Worm (Caenorhabditis elegans): ENCODE data around the gene F02C12.3.

Gene F02C12.3

DNA sequence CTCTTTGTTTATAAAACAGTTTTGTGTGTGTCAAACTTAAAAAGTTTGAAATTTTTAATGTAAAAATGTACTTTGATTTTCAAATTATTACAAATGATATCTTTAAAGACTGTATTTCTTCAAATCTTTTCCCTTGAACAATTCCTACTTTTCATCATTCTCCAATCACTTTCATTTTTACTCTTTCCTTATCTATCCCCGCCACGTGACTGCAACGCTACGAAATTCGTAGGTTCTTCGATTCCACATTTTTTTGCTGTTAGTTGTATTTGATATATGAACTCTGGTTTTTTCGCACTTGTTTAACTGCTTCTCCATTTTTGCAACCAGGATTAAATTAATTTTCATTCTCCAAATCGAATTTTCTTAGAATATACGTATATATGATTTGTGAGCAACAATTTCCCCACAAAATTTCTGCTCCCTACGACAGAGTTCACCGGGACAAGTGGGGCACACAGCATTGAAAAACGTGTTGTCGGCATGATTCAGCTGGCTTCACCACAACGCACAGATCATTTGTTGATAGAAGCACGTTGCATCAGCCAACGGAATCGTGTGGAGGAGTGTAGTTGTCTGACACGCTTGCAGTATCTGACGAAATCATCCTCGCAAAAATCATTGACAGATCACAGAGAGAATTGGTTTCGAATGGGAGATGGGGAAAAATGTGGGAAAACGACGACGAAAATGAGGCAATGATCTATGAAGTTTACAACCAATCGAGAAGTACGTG is 41.9 kb upstream of the F02C12.3 start:
- TF ChIP-seq mdl-1 (tag; optimal IDR thresholded peaks at IDR 0.05), result peak in 1 of 2 experiments; percentile 11
- TF ChIP-seq F13H6.1 (tag; optimal IDR thresholded peaks at IDR 0.05), result peak; percentile 78
- TF ChIP-seq lsy-2 (tag; optimal IDR thresholded peaks at IDR 0.05), result peak in 1 of 2 experiments; percentile 34
- peak; percentile 95 for TF ChIP-seq nhr-129 (tag; optimal IDR thresholded peaks at IDR 0.05)
- TF ChIP-seq ztf-1 (GFP tag; conservative IDR thresholded peaks at IDR 0.05), result no peak
- TF ChIP-seq blmp-1 (tag; optimal IDR thresholded peaks at IDR 0.05; ENCODE audit: insufficient read depth), result peak; percentile 97
- peak; percentile 4 for TF ChIP-seq crh-2 (tag; optimal IDR thresholded peaks at IDR 0.05)
- TF ChIP-seq sma-9 (GFP tag; optimal IDR thresholded peaks at IDR 0.05), result peak; percentile 91
- no peak for TF ChIP-seq sma-9 (tag; optimal IDR thresholded peaks at IDR 0.05)
- TF ChIP-seq nhr-237 (tag; optimal IDR thresholded peaks at IDR 0.05), result no peak
- no peak for TF ChIP-seq nhr-23 (tag; optimal IDR thresholded peaks at IDR 0.05)
- TF ChIP-seq egl-27 (tag; optimal IDR thresholded peaks at IDR 0.05), result peak; percentile 24
- TF ChIP-seq nhr-21 (tag; optimal IDR thresholded peaks at IDR 0.05), result peak; percentile 84
- TF ChIP-seq nhr-6 (tag; optimal IDR thresholded peaks at IDR 0.05), result peak; percentile 38
- TF ChIP-seq lin-11 (tag; optimal IDR thresholded peaks at IDR 0.05), result no peak
- TF ChIP-seq fos-1 (tag; optimal IDR thresholded peaks at IDR 0.05), result peak; percentile 59
- TF ChIP-seq zag-1 (tag; optimal IDR thresholded peaks at IDR 0.05), result no peak
- TF ChIP-seq Y55F3AM.14 (GFP tag; optimal IDR thresholded peaks at IDR 0.05), result peak; percentile 45
- peak; percentile 5 for TF ChIP-seq sem-4 (tag; optimal IDR thresholded peaks at IDR 0.05)
- TF ChIP-seq nhr-25 (tag; optimal IDR thresholded peaks at IDR 0.05), result peak; percentile 73
- peak; percentile 16 for TF ChIP-seq sma-3 (GFP tag; optimal IDR thresholded peaks at IDR 0.05)

- TF ChIP-seq nhr-23 (tag; optimal IDR thresholded peaks at IDR 0.05), result no peak
- peak; percentile 54 for TF ChIP-seq Y55F3AM.14 (GFP tag; optimal IDR thresholded peaks at IDR 0.05)
- no peak for TF ChIP-seq ztf-11 (tag; optimal IDR thresholded peaks at IDR 0.05)
- TF ChIP-seq gmeb-1 (tag; optimal IDR thresholded peaks at IDR 0.05), result peak; percentile 2
- TF ChIP-seq nhr-129 (tag; optimal IDR thresholded peaks at IDR 0.05), result peak; percentile 88
- TF ChIP-seq sem-4 (tag; optimal IDR thresholded peaks at IDR 0.05), result peak; percentile 73
- no peak for TF ChIP-seq lin-39 (tag; optimal IDR thresholded peaks at IDR 0.05)
- no peak for TF ChIP-seq ceh-82 (tag; optimal IDR thresholded peaks at IDR 0.05)
- no peak for TF ChIP-seq nhr-77 (tag; optimal IDR thresholded peaks at IDR 0.05)
- no peak for TF ChIP-seq nhr-237 (tag; optimal IDR thresholded peaks at IDR 0.05)
- TF ChIP-seq nhr-6 (tag; optimal IDR thresholded peaks at IDR 0.05), result peak; percentile 29
- TF ChIP-seq alr-1 (tag; optimal IDR thresholded peaks at IDR 0.05), result no peak
- peak; percentile 83 for TF ChIP-seq blmp-1 (tag; optimal IDR thresholded peaks at IDR 0.05; ENCODE audit: insufficient read depth)
- peak; percentile 82 for TF ChIP-seq crh-2 (tag; optimal IDR thresholded peaks at IDR 0.05)
- no peak for TF ChIP-seq zag-1 (tag; optimal IDR thresholded peaks at IDR 0.05)
- no peak for TF ChIP-seq ztf-1 (GFP tag; conservative IDR thresholded peaks at IDR 0.05)
- TF ChIP-seq nhr-21 (tag; optimal IDR thresholded peaks at IDR 0.05), result peak; percentile 93
- TF ChIP-seq ZK546.5 (tag; optimal IDR thresholded peaks at IDR 0.05), result no peak
- TF ChIP-seq mdl-1 (tag; optimal IDR thresholded peaks at IDR 0.05), result peak; percentile 71 to 84
- TF ChIP-seq egl-27 (tag; optimal IDR thresholded peaks at IDR 0.05), result peak; percentile 77
- TF ChIP-seq ztf-4 (tag; optimal IDR thresholded peaks at IDR 0.05), result peak; percentile 34
- TF ChIP-seq peb-1 (tag; optimal IDR thresholded peaks at IDR 0.05), result no peak
- peak; percentile 86 for TF ChIP-seq nhr-25 (tag; optimal IDR thresholded peaks at IDR 0.05)
- no peak for TF ChIP-seq ceh-16 (tag; optimal IDR thresholded peaks at IDR 0.05)
- no peak for TF ChIP-seq unc-39 (tag; optimal IDR thresholded peaks at IDR 0.05)
- TF ChIP-seq C34F6.9 (tag; optimal IDR thresholded peaks at IDR 0.05), result no peak
- peak; percentile 11 for TF ChIP-seq lin-11 (tag; optimal IDR thresholded peaks at IDR 0.05)
- peak; percentile 99 for TF ChIP-seq sma-9 (GFP tag; optimal IDR thresholded peaks at IDR 0.05)
- no peak for TF ChIP-seq sma-9 (tag; optimal IDR thresholded peaks at IDR 0.05)
- no peak for TF ChIP-seq unc-55 (GFP tag; optimal IDR thresholded peaks at IDR 0.05)
- TF ChIP-seq lsy-2 (tag; optimal IDR thresholded peaks at IDR 0.05), result peak in 1 of 2 experiments; percentile 59
- TF ChIP-seq lin-13 (GFP tag; optimal IDR thresholded peaks at IDR 0.05), result peak; percentile 46
- TF ChIP-seq nhr-12 (tag; optimal IDR thresholded peaks at IDR 0.05), result no peak
- no peak for TF ChIP-seq nhr-11 (tag; optimal IDR thresholded peaks at IDR 0.05)
- no peak for TF ChIP-seq mbf-1 (tag; optimal IDR thresholded peaks at IDR 0.05)
- TF ChIP-seq sma-3 (GFP tag; optimal IDR thresholded peaks at IDR 0.05), result peak; percentile 84
- no peak for TF ChIP-seq elt-1 (tag; optimal IDR thresholded peaks at IDR 0.05)
- TF ChIP-seq dmd-4 (tag; optimal IDR thresholded peaks at IDR 0.05), result no peak
- TF ChIP-seq aly-2 (tag; optimal IDR thresholded peaks at IDR 0.05), result no peak
- TF ChIP-seq fos-1 (tag; optimal IDR thresholded peaks at IDR 0.05), result peak; percentile 83
- TF ChIP-seq F13H6.1 (tag; optimal IDR thresholded peaks at IDR 0.05), result peak; percentile 86
Observed at ce11 chrX:13356469-13356868, 40.3 kb upstream of the F02C12.3 start.

Measured in whole organism, L2 larva.